Fruit fly (Drosophila melanogaster): Measurements from ENCODE around the gene CG16974.

The CG16974 gene

dm6 chr2L:13227242-13227641 lies 35.5 kb upstream of the CG16974 start, which contains the start of gene CG16813:
Gene CG16813 (plus strand): TSS chr2L:13227529.
- TF ChIP-seq dsx (GFP tag; optimal IDR thresholded peaks at IDR 0.05; ENCODE audit: poor library complexity, severe bottlenecking) = no peak
- TF ChIP-seq Sox15 (GFP tag; optimal IDR thresholded peaks at IDR 0.05) = no peak
- no peak for TF ChIP-seq esn (GFP tag; optimal IDR thresholded peaks at IDR 0.05)
- no peak for TF ChIP-seq CG6276 (GFP tag; optimal IDR thresholded peaks at IDR 0.05)
- no peak for TF ChIP-seq Sox14 (GFP tag; optimal IDR thresholded peaks at IDR 0.05)
- TF ChIP-seq achi (GFP tag; optimal IDR thresholded peaks at IDR 0.05) = no peak
- TF ChIP-seq salr (GFP tag; optimal IDR thresholded peaks at IDR 0.05) = no peak
- no peak for TF ChIP-seq Hr4 (GFP tag; optimal IDR thresholded peaks at IDR 0.05)
- no peak for TF ChIP-seq CG8632 (GFP tag; optimal IDR thresholded peaks at IDR 0.05)
- no peak for TF ChIP-seq CG31627 (GFP tag; optimal IDR thresholded peaks at IDR 0.05)
- TF ChIP-seq cyc (GFP tag; optimal IDR thresholded peaks at IDR 0.05) = no peak

- TF ChIP-seq CG7368 (GFP tag; optimal IDR thresholded peaks at IDR 0.05) (no peak), CG4318 (GFP tag; optimal IDR thresholded peaks at IDR 0.05) (no peak), dac (GFP tag; optimal IDR thresholded peaks at IDR 0.05) (no peak), Ets21C (GFP tag; optimal IDR thresholded peaks at IDR 0.05) (no peak), Sox15 (GFP tag; optimal IDR thresholded peaks at IDR 0.05) (no peak), CG9139 (GFP tag; optimal IDR thresholded peaks at IDR 0.05) (no peak), CG6854 (GFP tag; optimal IDR thresholded peaks at IDR 0.05) (no peak), pdm3 (GFP tag; optimal IDR thresholded peaks at IDR 0.05) (no peak), CG1621 (tag; optimal IDR thresholded peaks at IDR 0.05) (no peak), Eip93F (GFP tag; optimal IDR thresholded peaks at IDR 0.05) (no peak), CG10669 (GFP tag; optimal IDR thresholded peaks at IDR 0.05) (no peak), Hr39 (GFP tag; optimal IDR thresholded peaks at IDR 0.05) (no peak), CG10631 (GFP tag; optimal IDR thresholded peaks at IDR 0.05) (no peak), esn (GFP tag; optimal IDR thresholded peaks at IDR 0.05) (no peak), CG11762 (GFP tag; optimal IDR thresholded peaks at IDR 0.05; ENCODE audit: insufficient read depth) (no peak), CG8319 (GFP tag; optimal IDR thresholded peaks at IDR 0.05) (no peak)
These were observed 33.6 kb upstream of the CG16974 start, which contains the start of gene CG15480 for dm6 chr2L:13225225-13225840. Gene CG15480 (minus strand): TSS chr2L:13225275.

dm6 chr2L:13222225-13222648 lies 30.5 kb upstream of the CG16974 start, which contains the start of the genes Ski6 and CG16812:
Gene Ski6 (minus strand): TSS chr2L:13222429.
Gene CG16812 (plus strand): TSS chr2L:13222587.
- peak; percentile 70 for TF ChIP-seq esn (GFP tag; optimal IDR thresholded peaks at IDR 0.05)
- no peak for TF ChIP-seq Eip78C (GFP tag)
- peak; percentile 35; the same call in 1 of the 2 replicates for TF ChIP-seq Gug (GFP tag; IDR thresholded peaks at IDR 0.05)
- TF ChIP-seq CG3032 (tag; optimal IDR thresholded peaks at IDR 0.05) = no peak
- TF ChIP-seq dac (GFP tag; optimal IDR thresholded peaks at IDR 0.05) = no peak
- TF ChIP-seq Hr4 (GFP tag; optimal IDR thresholded peaks at IDR 0.05) = no peak
- no peak for TF ChIP-seq CG9139 (GFP tag; optimal IDR thresholded peaks at IDR 0.05)
- TF ChIP-seq OdsH (GFP tag; optimal IDR thresholded peaks at IDR 0.05) = no peak
- TF ChIP-seq CG6163 (GFP tag; IDR thresholded peaks at IDR 0.05) = no peak
- TF ChIP-seq fd59A (GFP tag; optimal IDR thresholded peaks at IDR 0.05) = no peak
- TF ChIP-seq CG16779 (tag; optimal IDR thresholded peaks at IDR 0.05) = no peak
- no peak for TF ChIP-seq CG7368 (GFP tag; optimal IDR thresholded peaks at IDR 0.05)
- TF ChIP-seq CG10669 (GFP tag; optimal IDR thresholded peaks at IDR 0.05) = no peak
- no peak for TF ChIP-seq CG11294 (GFP tag; IDR thresholded peaks at IDR 0.05)
- TF ChIP-seq Eip75B (GFP tag; optimal IDR thresholded peaks at IDR 0.05) = no peak
- peak; percentile 37 for TF ChIP-seq Ets21C (GFP tag; optimal IDR thresholded peaks at IDR 0.05)
- no peak for TF ChIP-seq CG8319 (GFP tag; optimal IDR thresholded peaks at IDR 0.05)
- TF ChIP-seq fkh (GFP tag; optimal IDR thresholded peaks at IDR 0.05) = peak; percentile 78
- no peak for TF ChIP-seq svp (GFP tag)
- no peak for TF ChIP-seq Lpt (GFP tag; optimal IDR thresholded peaks at IDR 0.05)
- peak; percentile 66 for TF ChIP-seq eg (GFP tag; IDR thresholded peaks at IDR 0.05)
- no peak for TF ChIP-seq dsx (GFP tag; optimal IDR thresholded peaks at IDR 0.05; ENCODE audit: poor library complexity, severe bottlenecking)
- TF ChIP-seq cyc (GFP tag; optimal IDR thresholded peaks at IDR 0.05) = peak; percentile 49
- TF ChIP-seq CG11902 (GFP tag; optimal IDR thresholded peaks at IDR 0.05) = no peak
- TF ChIP-seq spab (GFP tag; optimal IDR thresholded peaks at IDR 0.05) = no peak
- no peak for TF ChIP-seq ss (GFP tag; optimal IDR thresholded peaks at IDR 0.05)
- TF ChIP-seq CG11762 (GFP tag; optimal IDR thresholded peaks at IDR 0.05; ENCODE audit: insufficient read depth) = no peak
- TF ChIP-seq Sox15 (GFP tag; optimal IDR thresholded peaks at IDR 0.05) = peak; percentile 29
- peak; percentile 44 for TF ChIP-seq Hr39 (GFP tag; optimal IDR thresholded peaks at IDR 0.05)
- peak; percentile 41 for TF ChIP-seq CG8632 (GFP tag; optimal IDR thresholded peaks at IDR 0.05)
- peak; percentile 60; the same call in 1 of the 2 replicates for TF ChIP-seq CG15336 (GFP tag; IDR thresholded peaks at IDR 0.05)
- no peak for TF ChIP-seq pdm3 (GFP tag; optimal IDR thresholded peaks at IDR 0.05)
- TF ChIP-seq CG32006 (GFP tag; optimal IDR thresholded peaks at IDR 0.05) = no peak
- peak; percentile 48 for TF ChIP-seq CG34406 (GFP tag; optimal IDR thresholded peaks at IDR 0.05)
- peak; percentile 36 for TF ChIP-seq CG6792 (GFP tag; optimal IDR thresholded peaks at IDR 0.05)

Data from whole organism, prepupa.